Fruit fly (Drosophila melanogaster): ENCODE measurements around the gene polo.

polo gene

dm6 chr3L:20342334-20342733 lies 32.9 kb downstream of the polo start, which contains the start of gene Spn77Bc:
Gene Spn77Bc (plus strand): TSS chr3L:20342634.
- TF ChIP-seq Myc (optimal IDR thresholded peaks at IDR 0.05) (no peak), Abd-B (GFP tag; optimal IDR thresholded peaks at IDR 0.05) (no peak), h (GFP tag; optimal IDR thresholded peaks at IDR 0.05) (no peak), Hnf4 (GFP tag; optimal IDR thresholded peaks at IDR 0.05) (no peak), N (GFP tag; optimal IDR thresholded peaks at IDR 0.05) (no peak), Rel (GFP tag; optimal IDR thresholded peaks at IDR 0.05) (no peak), Rel (tag; optimal IDR thresholded peaks at IDR 0.05) (no peak)

- TF ChIP-seq Hr83 (GFP tag; optimal IDR thresholded peaks at IDR 0.05; ENCODE audit: poor library complexity, severe bottlenecking) (peak; percentile 70), brk (GFP tag; optimal IDR thresholded peaks at IDR 0.05) (peak; percentile 83), HLH106 (tag; optimal IDR thresholded peaks at IDR 0.05) (peak; percentile 81), Dif (GFP tag; optimal IDR thresholded peaks at IDR 0.05; ENCODE audit: partially characterized antibody) (no peak), woc (GFP tag; optimal IDR thresholded peaks at IDR 0.05) (peak; percentile 80), CG9705 (GFP tag; optimal IDR thresholded peaks at IDR 0.05) (peak; percentile 39), Myc (optimal IDR thresholded peaks at IDR 0.05) (peak; percentile 4), dl (GFP tag; optimal IDR thresholded peaks at IDR 0.05; ENCODE audit: insufficient read depth in 1 of 2, partially characterized antibody in 2 of 2) (no peak), CrebA (GFP tag; optimal IDR thresholded peaks at IDR 0.05; ENCODE audit: borderline replicate concordance) (no peak), rgr (GFP tag; optimal IDR thresholded peaks at IDR 0.05) (peak; percentile 71), Dfd (GFP tag; optimal IDR thresholded peaks at IDR 0.05) (no peak), Sp1 (GFP tag; optimal IDR thresholded peaks at IDR 0.05) (peak; percentile 75), Jra (GFP tag; optimal IDR thresholded peaks at IDR 0.05) (peak; percentile 82), pan (optimal IDR thresholded peaks at IDR 0.05) (no peak), Hnf4 (GFP tag; optimal IDR thresholded peaks at IDR 0.05) (peak; percentile 82), tai (GFP tag; optimal IDR thresholded peaks at IDR 0.05) (peak; percentile 84), usp (GFP tag; optimal IDR thresholded peaks at IDR 0.05) (no peak), CG32264 (GFP tag; optimal IDR thresholded peaks at IDR 0.05) (no peak), jim (GFP tag; optimal IDR thresholded peaks at IDR 0.05) (peak; percentile 42), dsf (GFP tag; optimal IDR thresholded peaks at IDR 0.05; ENCODE audit: borderline replicate concordance) (peak; percentile 48), GATAd (GFP tag; optimal IDR thresholded peaks at IDR 0.05) (no peak), h (GFP tag; optimal IDR thresholded peaks at IDR 0.05) (peak; percentile 71), fru (GFP tag; optimal IDR thresholded peaks at IDR 0.05) (peak; percentile 71), N (GFP tag; optimal IDR thresholded peaks at IDR 0.05) (no peak), sv (GFP tag; optimal IDR thresholded peaks at IDR 0.05) (peak; percentile 83), Rel (GFP tag; optimal IDR thresholded peaks at IDR 0.05) (no peak), Rel (tag; optimal IDR thresholded peaks at IDR 0.05) (no peak), lola (GFP tag; optimal IDR thresholded peaks at IDR 0.05) (no peak), ey (GFP tag; optimal IDR thresholded peaks at IDR 0.05) (peak; percentile 60), dmrt93B (GFP tag; optimal IDR thresholded peaks at IDR 0.05) (no peak), Vsx2 (GFP tag; optimal IDR thresholded peaks at IDR 0.05; ENCODE audit: partially characterized antibody) (no peak), Hr78 (GFP tag; optimal IDR thresholded peaks at IDR 0.05) (no peak), psq (GFP tag; optimal IDR thresholded peaks at IDR 0.05) (peak; percentile 74), br (GFP tag; optimal IDR thresholded peaks at IDR 0.05) (peak; percentile 45), sage (GFP tag; optimal IDR thresholded peaks at IDR 0.05) (peak; percentile 54), Abd-B (GFP tag; optimal IDR thresholded peaks at IDR 0.05) (no peak), OdsH (GFP tag; optimal IDR thresholded peaks at IDR 0.05) (peak; percentile 72), foxo (GFP tag; optimal IDR thresholded peaks at IDR 0.05) (peak in 1 of 2 experiments; percentile 86), Mio (GFP tag; optimal IDR thresholded peaks at IDR 0.05) (no peak)
Measured at dm6 chr3L:20347762-20348580, 38.5 kb downstream of the polo start, which contains the start of the genes Rbbp5 and eRF1. Gene Rbbp5 (minus strand): TSS chr3L:20347942. Gene eRF1 (plus strand): TSS chr3L:20348355.

Data from whole organism, wandering third instar larva.